Fruit fly (Drosophila melanogaster): ENCODE results near the gene Mkp3.

The Mkp3 gene

DNA sequence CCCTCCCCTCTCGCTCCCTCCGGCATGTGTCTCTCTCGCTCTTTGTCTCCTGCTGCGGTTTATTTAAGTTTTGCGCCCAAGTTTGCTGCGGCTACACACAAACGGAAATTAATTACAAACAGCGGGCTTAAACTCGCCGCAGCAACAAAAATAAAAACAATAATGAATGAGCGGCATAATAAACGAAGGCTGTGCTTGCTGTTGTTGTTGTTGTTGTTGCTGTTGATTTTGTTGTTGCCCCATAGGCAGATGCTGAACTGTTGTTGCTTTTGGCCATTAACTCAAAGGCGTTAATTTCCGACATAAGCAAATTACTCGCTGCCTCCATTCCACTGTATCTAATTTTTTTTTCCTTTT, 69.4 kb downstream of the Mkp3 start:
- no peak for TF ChIP-seq Mio (GFP tag; optimal IDR thresholded peaks at IDR 0.05)
- TF ChIP-seq Sp1 (GFP tag; optimal IDR thresholded peaks at IDR 0.05) = no peak
- no peak for TF ChIP-seq h (GFP tag; optimal IDR thresholded peaks at IDR 0.05)
- no peak for TF ChIP-seq CG32264 (GFP tag; optimal IDR thresholded peaks at IDR 0.05)
- TF ChIP-seq Myc (optimal IDR thresholded peaks at IDR 0.05) = no peak
- TF ChIP-seq lola (GFP tag; optimal IDR thresholded peaks at IDR 0.05) = no peak
- no peak for TF ChIP-seq ey (GFP tag; optimal IDR thresholded peaks at IDR 0.05)

Measured in whole organism, wandering third instar larva.